Worm (Caenorhabditis elegans): Measurements from ENCODE around the gene fbxa-3.

DNA sequence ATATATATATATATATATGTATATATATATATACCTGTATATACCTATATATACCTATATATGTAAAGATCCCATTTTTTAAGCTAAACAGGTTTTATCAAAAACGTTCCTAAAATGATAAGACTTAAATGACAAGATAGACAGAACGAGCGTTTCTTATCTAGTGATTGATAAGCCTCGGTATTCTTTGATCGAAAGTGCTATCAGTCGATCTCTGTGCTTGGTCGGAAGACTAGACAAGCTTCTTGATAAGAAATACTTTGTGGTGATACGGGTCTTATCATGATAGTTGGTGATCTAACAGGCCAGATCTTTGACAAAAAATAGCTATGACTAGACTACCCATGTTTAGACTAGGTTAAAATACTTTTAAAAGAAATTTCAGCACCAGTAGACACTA is 31.0 kb upstream of the fbxa-3 start:
- no peak for TF ChIP-seq mep-1 (tag; optimal IDR thresholded peaks at IDR 0.05)
- TF ChIP-seq nhr-11 (tag; optimal IDR thresholded peaks at IDR 0.05): no peak
- no peak for TF ChIP-seq nhr-237 (tag; optimal IDR thresholded peaks at IDR 0.05)
- TF ChIP-seq nhr-111 (GFP tag; optimal IDR thresholded peaks at IDR 0.05): no peak
- TF ChIP-seq ZK546.5 (tag; optimal IDR thresholded peaks at IDR 0.05): no peak
- TF ChIP-seq attf-4 (tag; optimal IDR thresholded peaks at IDR 0.05): no peak
- TF ChIP-seq unc-39 (tag; optimal IDR thresholded peaks at IDR 0.05): no peak
- TF ChIP-seq dve-1 (tag; optimal IDR thresholded peaks at IDR 0.05; ENCODE audit: insufficient read depth): no peak
- no peak for TF ChIP-seq lin-39 (tag; optimal IDR thresholded peaks at IDR 0.05)
- TF ChIP-seq ceh-82 (tag; optimal IDR thresholded peaks at IDR 0.05): no peak
- TF ChIP-seq nhr-48 (tag; optimal IDR thresholded peaks at IDR 0.05): no peak
- TF ChIP-seq fkh-10 (GFP tag; optimal IDR thresholded peaks at IDR 0.05): no peak

Measured in whole organism, L4 larva.